Fruit fly (Drosophila melanogaster) whole organism, prepupa: Measurements from ENCODE around the gene eIF2Bbeta.

Source experiments
- Blimp-1 ChIP-seq: fragments of 200-800 bp; sonication (Bioruptor generic); optimal IDR thresholded peaks from 3 replicates; lab custom pipeline; 2017; ENCODE audit warnings: missing biosample characterization, missing genetic modification characterization, mild to moderate bottlenecking, moderate library complexity, missing genetic modification reagents
- CG10631 ChIP-seq: fragments of 200-800 bp; sonication (Bioruptor generic); optimal IDR thresholded peaks from 2 replicates; lab custom pipeline; 2016; ENCODE audit warnings: missing biosample characterization, missing genetic modification characterization
- CG10669 ChIP-seq: fragments of 200-800 bp; sonication (Bioruptor generic); optimal IDR thresholded peaks from 3 replicates; lab custom pipeline; 2018; ENCODE audit warnings: missing biosample characterization, mild to moderate bottlenecking, missing genetic modification characterization, moderate library complexity
- CG11902 ChIP-seq: fragments of 200-800 bp; sonication (Bioruptor generic); optimal IDR thresholded peaks from 3 replicates; lab custom pipeline; 2016; ENCODE audit warnings: missing biosample characterization, missing genetic modification characterization
- CG3032 ChIP-seq: fragments of 200-800 bp; optimal IDR thresholded peaks from 2 replicates; lab custom pipeline; 2019; ENCODE audit warnings: missing biosample characterization, mild to moderate bottlenecking, missing genetic modification characterization, moderate library complexity
- CG31627 ChIP-seq: fragments of 200-800 bp; sonication (Bioruptor generic); optimal IDR thresholded peaks from 3 replicates; lab custom pipeline; 2016; ENCODE audit warnings: missing biosample characterization, missing genetic modification characterization
- CG34406 ChIP-seq: fragments of 200-800 bp; sonication (Bioruptor generic); optimal IDR thresholded peaks from 3 replicates; lab custom pipeline; 2016; ENCODE audit warnings: missing biosample characterization, missing genetic modification characterization
- CG4318 ChIP-seq: fragments of 200-800 bp; sonication (Bioruptor generic); optimal IDR thresholded peaks from 3 replicates; lab custom pipeline; 2017; ENCODE audit warnings: missing biosample characterization, mild to moderate bottlenecking, missing genetic modification characterization
- CG6163 ChIP-seq: fragments of 200-800 bp; sonication (Bioruptor generic); IDR thresholded peaks from 3 replicates; pipeline ENCODE4 v1.3.6; 2022; ENCODE audit warnings: missing biosample characterization, missing genetic modification characterization
- CG6792 ChIP-seq: fragments of 200-800 bp; sonication (Bioruptor generic); optimal IDR thresholded peaks from 3 replicates; lab custom pipeline; 2016; ENCODE audit warnings: missing biosample characterization, missing genetic modification characterization
- CG6808 ChIP-seq: fragments of 200-800 bp; sonication (Bioruptor generic); optimal IDR thresholded peaks from 3 replicates; lab custom pipeline; 2017; ENCODE audit warnings: missing biosample characterization, missing genetic modification characterization, mild to moderate bottlenecking, moderate library complexity, missing genetic modification reagents
- CG7368 ChIP-seq: fragments of 200-800 bp; sonication (Bioruptor generic); optimal IDR thresholded peaks from 3 replicates; lab custom pipeline; 2016; ENCODE audit warnings: missing biosample characterization, missing genetic modification characterization
- CG8119 ChIP-seq: fragments of 200-800 bp; sonication (Bioruptor generic); IDR thresholded peaks from 3 replicates; pipeline ENCODE4 v1.3.6; 2022; ENCODE audit warnings: missing biosample characterization, missing genetic modification characterization
- CG8632 ChIP-seq: fragments of 200-800 bp; sonication (Bioruptor generic); optimal IDR thresholded peaks from 3 replicates; lab custom pipeline; 2016; ENCODE audit warnings: missing biosample characterization, missing genetic modification characterization
- CG9139 ChIP-seq: fragments of 200-800 bp; sonication (Bioruptor generic); optimal IDR thresholded peaks from 3 replicates; lab custom pipeline; 2017; ENCODE audit warnings: missing biosample characterization, mild to moderate bottlenecking, missing genetic modification characterization
- Eip75B ChIP-seq: fragments of 200-800 bp; sonication (Bioruptor generic); optimal IDR thresholded peaks from 3 replicates; lab custom pipeline; 2016; ENCODE audit warnings: missing biosample characterization, missing genetic modification characterization
- Eip78C ChIP-seq: fragments of 200-800 bp; sonication (Bioruptor generic); peaks from one replicate; lab custom pipeline; 2016; ENCODE audit warnings: missing biosample characterization, missing genetic modification characterization
- Eip93F ChIP-seq: fragments of 200-800 bp; sonication (Bioruptor generic); optimal IDR thresholded peaks from 2 replicates; lab custom pipeline; 2016; ENCODE audit warnings: missing biosample characterization, mild to moderate bottlenecking, missing genetic modification characterization
- Ets96B ChIP-seq: fragments of 200-800 bp; optimal IDR thresholded peaks from 2 replicates; lab custom pipeline; 2019; ENCODE audit warnings: missing biosample characterization, mild to moderate bottlenecking, missing genetic modification characterization, moderate library complexity
- Gug ChIP-seq: fragments of 200-800 bp; sonication (Bioruptor generic); IDR thresholded peaks from 2 replicates; pipeline ENCODE4 v1.3.6; 2022; ENCODE audit warnings: missing biosample characterization, missing genetic modification characterization
- Hr38 ChIP-seq: sonication (Bioruptor generic); optimal IDR thresholded peaks from 2 replicates; lab custom pipeline; 2016; ENCODE audit warnings: missing biosample characterization, missing genetic modification characterization
- Hr4 ChIP-seq: fragments of 200-800 bp; sonication (Bioruptor generic); optimal IDR thresholded peaks from 3 replicates; lab custom pipeline; 2016; ENCODE audit warnings: missing biosample characterization, missing genetic modification characterization
- Smox ChIP-seq: fragments of 200-800 bp; sonication (Bioruptor generic); optimal IDR thresholded peaks from 3 replicates; lab custom pipeline; 2016; ENCODE audit warnings: missing biosample characterization, missing genetic modification characterization
- Sox14 ChIP-seq: fragments of 200-800 bp; sonication (Bioruptor generic); optimal IDR thresholded peaks from 3 replicates; lab custom pipeline; 2016; ENCODE audit warnings: missing biosample characterization, missing genetic modification characterization
- Sox15 ChIP-seq: fragments of 200-800 bp; sonication (Bioruptor generic); optimal IDR thresholded peaks from 3 replicates; lab custom pipeline; 2016; ENCODE audit warnings: missing biosample characterization, missing genetic modification characterization
- achi ChIP-seq: fragments of 200-800 bp; sonication (Bioruptor generic); optimal IDR thresholded peaks from 3 replicates; lab custom pipeline; 2016; ENCODE audit warnings: missing biosample characterization, missing genetic modification characterization
- acj6 ChIP-seq: fragments of 200-800 bp; sonication (Bioruptor generic); optimal IDR thresholded peaks from 3 replicates; lab custom pipeline; 2016; ENCODE audit warnings: missing biosample characterization, missing genetic modification characterization
- dac ChIP-seq: fragments of 200-800 bp; sonication (Bioruptor generic); optimal IDR thresholded peaks from 2 replicates; lab custom pipeline; 2017; ENCODE audit warnings: missing biosample characterization, mild to moderate bottlenecking, missing genetic modification characterization
- dsx ChIP-seq: fragments of 200-800 bp; optimal IDR thresholded peaks from 3 replicates; lab custom pipeline; 2019; ENCODE audit warnings: missing biosample characterization, mild to moderate bottlenecking, missing genetic modification characterization, moderate library complexity; ENCODE audit not compliant: poor library complexity, severe bottlenecking
- esn ChIP-seq: fragments of 200-800 bp; sonication (Bioruptor generic); optimal IDR thresholded peaks from 2 replicates; lab custom pipeline; 2016; ENCODE audit warnings: missing biosample characterization, mild to moderate bottlenecking, missing genetic modification characterization, moderate library complexity
- fd85E ChIP-seq: fragments of 200-800 bp; sonication (Bioruptor generic); optimal IDR thresholded peaks from 3 replicates; lab custom pipeline; 2016; ENCODE audit warnings: missing biosample characterization, missing genetic modification characterization
- lz ChIP-seq: fragments of 200-800 bp; sonication (Bioruptor generic); optimal IDR thresholded peaks from 3 replicates; lab custom pipeline; 2016; ENCODE audit warnings: missing biosample characterization, missing genetic modification characterization
- net ChIP-seq: fragments of 200-800 bp; sonication (Bioruptor generic); optimal IDR thresholded peaks from 3 replicates; lab custom pipeline; 2016; ENCODE audit warnings: missing biosample characterization, missing genetic modification characterization
- pdm3 ChIP-seq: fragments of 200-800 bp; sonication (Bioruptor generic); optimal IDR thresholded peaks from 3 replicates; lab custom pipeline; 2016; ENCODE audit warnings: missing biosample characterization, missing genetic modification characterization
- ss ChIP-seq, 2 experiments: fragments of 200-800 bp; sonication (Bioruptor generic); optimal IDR thresholded peaks; 2 replicates in 1 of 2; 3 replicates in 1 of 2; lab custom pipeline; 2017 to 2018; ENCODE audit warnings: mild to moderate bottlenecking in 2 of 2, missing biosample characterization in 2 of 2, missing genetic modification characterization in 2 of 2, moderate library complexity in 1 of 2
- svp ChIP-seq: fragments of 200-800 bp; sonication (Bioruptor generic); peaks from one replicate; lab custom pipeline; 2016; ENCODE audit warnings: missing biosample characterization, missing genetic modification characterization
- vri ChIP-seq: fragments of 200-800 bp; sonication (Bioruptor generic); optimal IDR thresholded peaks from 3 replicates; lab custom pipeline; 2016; ENCODE audit warnings: missing biosample characterization, mild to moderate bottlenecking, missing genetic modification characterization

eIF2Bbeta gene

dm6 chrX:2708156-2708734 lies 3.9 kb downstream of the eIF2Bbeta start, which contains the start of gene CG2681 (continued):
- TF ChIP-seq Sox14 (GFP tag; lab: Kevin White, UChicago), result peak; percentile 34
- no peak for TF ChIP-seq achi (GFP tag; lab: Kevin White, UChicago)
- no peak for TF ChIP-seq vri (GFP tag; lab: Kevin White, UChicago)
- TF ChIP-seq CG3032, result no peak
- TF ChIP-seq CG10631 (GFP tag; lab: Kevin White, UChicago), result no peak
- TF ChIP-seq CG4318 (GFP tag; lab: Kevin White, UChicago), result no peak

- TF ChIP-seq CG10631 (GFP tag; lab: Kevin White, UChicago), result no peak
- TF ChIP-seq Eip78C (GFP tag; lab: Kevin White, UChicago), result peak; percentile 21
- TF ChIP-seq esn (GFP tag; lab: Kevin White, UChicago), result peak; percentile 15
Observed at dm6 chrX:2713776-2714175, 9.4 kb downstream of the eIF2Bbeta start, which contains the start of the genes CG2685 and CG2694. Gene CG2685, minus strand, starts transcription at chrX:2713960. Gene CG2694, plus strand, starts transcription at chrX:2714079.

dm6 chrX:2714730-2715129 lies 10.4 kb downstream of the eIF2Bbeta start:
- TF ChIP-seq CG8632, result no peak
- no peak for TF ChIP-seq pdm3
- no peak for TF ChIP-seq lz (GFP tag; lab: Kevin White, UChicago)
- TF ChIP-seq Eip93F (GFP tag; lab: Kevin White, UChicago), result no peak
- TF ChIP-seq CG31627, result no peak
- TF ChIP-seq fd85E (GFP tag; lab: Kevin White, UChicago), result no peak
- no peak for TF ChIP-seq Hr4
- TF ChIP-seq CG10669, result no peak
- no peak for TF ChIP-seq CG11902 (GFP tag; lab: Kevin White, UChicago)
- TF ChIP-seq esn (GFP tag; lab: Kevin White, UChicago), result no peak
- no peak for TF ChIP-seq ss (GFP tag; optimal IDR thresholded peaks at IDR 0.05; lab: Kevin White, UChicago)
- no peak for TF ChIP-seq CG6808 (GFP tag; lab: Kevin White, UChicago)
- no peak for TF ChIP-seq Eip78C (GFP tag; lab: Kevin White, UChicago)
- TF ChIP-seq Smox, result no peak
- no peak for TF ChIP-seq acj6 (GFP tag; lab: Kevin White, UChicago)
- no peak for TF ChIP-seq CG6163 (GFP tag; lab: Robert Waterston, UW)
- no peak for TF ChIP-seq CG34406
- TF ChIP-seq dsx (GFP tag; lab: Kevin White, UChicago), result no peak
- TF ChIP-seq svp (GFP tag; lab: Kevin White, UChicago), result no peak
- TF ChIP-seq Eip75B (GFP tag; lab: Kevin White, UChicago), result no peak

DNA sequence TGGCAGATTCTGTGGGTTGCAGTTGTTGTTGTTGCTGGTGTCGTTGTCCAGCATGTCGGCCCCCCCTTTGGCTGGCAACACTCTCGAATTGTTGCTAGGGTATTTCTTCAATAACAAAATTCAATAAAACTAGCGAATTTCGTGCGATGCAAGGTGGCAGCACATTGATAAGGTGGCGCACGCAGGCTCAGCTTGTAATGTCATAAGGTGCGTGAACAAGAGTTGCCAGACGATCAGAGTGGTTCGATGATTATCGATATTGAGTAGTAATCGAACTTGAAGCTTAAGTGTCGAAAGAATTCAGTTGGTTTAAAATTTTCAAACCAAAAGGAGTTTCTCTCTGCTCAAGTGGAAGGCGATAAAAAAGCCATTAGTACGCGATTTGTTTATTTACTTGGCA lies 15.8 kb downstream of the eIF2Bbeta start, which contains the start of gene CG2701:
Gene CG2701, minus strand, starts transcription at position 206 of the 400 bp plus-strand sequence.
- TF ChIP-seq svp (GFP tag; lab: Kevin White, UChicago), result no peak
- TF ChIP-seq esn (GFP tag; lab: Kevin White, UChicago), result peak; percentile 26

DNA sequence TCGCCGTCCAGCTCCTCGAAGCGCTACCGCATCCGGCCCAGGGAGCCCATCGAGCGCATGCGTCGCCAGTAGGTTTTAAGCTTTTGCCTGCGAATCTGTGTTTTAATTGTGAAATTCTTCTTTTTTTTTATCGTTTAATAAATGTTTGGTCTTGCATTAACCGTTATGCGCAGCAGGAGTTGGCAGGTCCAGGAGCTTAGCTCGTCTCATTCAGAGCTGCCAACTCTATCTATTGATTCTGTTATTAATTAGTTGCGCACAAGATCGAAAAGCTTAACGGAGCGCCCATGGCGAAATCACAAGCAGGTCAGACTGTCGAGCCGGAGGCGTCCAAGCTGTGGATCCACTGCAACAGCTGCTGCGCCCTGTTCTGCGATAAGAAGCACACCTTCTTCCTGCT lies 22.0 kb downstream of the eIF2Bbeta start, which contains the start of gene vilya:
Gene vilya, plus strand, starts transcription at position 259 of the 400 bp plus-strand sequence.
- TF ChIP-seq Hr38 (GFP tag; lab: Kevin White, UChicago) (no peak), CG4318 (GFP tag; lab: Kevin White, UChicago) (no peak), dac (GFP tag; lab: Kevin White, UChicago) (no peak), fd85E (GFP tag; lab: Kevin White, UChicago) (no peak), acj6 (GFP tag; lab: Kevin White, UChicago) (no peak)

- no peak for TF ChIP-seq CG9139
- TF ChIP-seq CG34406, result no peak
- TF ChIP-seq Gug, result no peak
- TF ChIP-seq CG31627, result no peak
- TF ChIP-seq lz (GFP tag; lab: Kevin White, UChicago), result no peak
- no peak for TF ChIP-seq Ets96B
- no peak for TF ChIP-seq net (GFP tag; lab: Kevin White, UChicago)
- TF ChIP-seq vri (GFP tag; lab: Kevin White, UChicago), result no peak
- TF ChIP-seq dac (GFP tag; lab: Kevin White, UChicago), result no peak
- no peak for TF ChIP-seq CG8632
- no peak for TF ChIP-seq CG6792 (GFP tag; lab: Kevin White, UChicago)
- no peak for TF ChIP-seq Blimp-1 (GFP tag; lab: Kevin White, UChicago)
- TF ChIP-seq CG7368 (GFP tag; lab: Kevin White, UChicago), result no peak
- TF ChIP-seq Smox, result no peak
- no peak for TF ChIP-seq Sox15 (GFP tag; lab: Kevin White, UChicago)
- no peak for TF ChIP-seq CG8119 (GFP tag; lab: Robert Waterston, UW)
Observed at dm6 chrX:2727506-2727905, 23.1 kb downstream of the eIF2Bbeta start, which contains the start of gene dwg. Gene dwg, plus strand, starts transcription at chrX:2727698.
